Worm (Caenorhabditis elegans) whole organism, L4/young adult: Measurements from ENCODE around the gene ugt-47.

Experiments
- W03F9.2 ChIP-seq: fragments of 150-350 bp; optimal IDR thresholded peaks from 2 replicates; lab custom pipeline; 2014; ENCODE audit warnings: missing biosample characterization, missing genetic modification characterization
- him-1 ChIP-seq: sonication (generic microtip); optimal IDR thresholded peaks from 2 replicates; lab custom pipeline; 2016; ENCODE audit warnings: missing genotype, missing genetic modification reagents, missing genetic modification characterization, missing compliant biosample characterization

ce11 chrV:10072721-10073120 lies 25.7 kb downstream of the ugt-47 start:
- no peak for TF ChIP-seq him-1 (tag; lab: Kevin White, UChicago)
- no peak for TF ChIP-seq W03F9.2
